Fruit fly (Drosophila melanogaster) whole organism, embryonic: Measurements from ENCODE around the gene Alms1a.
A peak's percentile ranks its signal among the peaks of the same experiment; 100 is the strongest.

ENCODE experiments used
- CG15479 ChIP-seq: fragments of 200-800 bp; sonication (Bioruptor generic); optimal IDR thresholded peaks from 3 replicates; lab custom pipeline; 2019; ENCODE audit warnings: missing biosample characterization, mild to moderate bottlenecking, missing genetic modification characterization, moderate library complexity
- CG43689 ChIP-seq: fragments of 200-800 bp; sonication (Bioruptor generic); IDR thresholded peaks from 2 replicates; pipeline ENCODE4 v1.3.6; 2022; ENCODE audit warnings: missing biosample characterization, missing genetic modification characterization
- CG9727 ChIP-seq: fragments of 200-800 bp; sonication (Bioruptor generic); optimal IDR thresholded peaks from 3 replicates; lab custom pipeline; 2017; ENCODE audit warnings: missing biosample characterization, mild to moderate bottlenecking, missing genetic modification characterization
- Gsc ChIP-seq: fragments of 200-800 bp; sonication (Bioruptor generic); IDR thresholded peaks from 2 replicates; pipeline ENCODE4 v1.3.6; 2022; ENCODE audit warnings: missing biosample characterization, missing genetic modification characterization
- Mrtf ChIP-seq: fragments of 200-800 bp; sonication (Bioruptor generic); IDR thresholded peaks from 3 replicates; pipeline ENCODE4 v1.3.6; 2022; ENCODE audit warnings: missing biosample characterization, missing genetic modification characterization
- NK7.1 ChIP-seq: fragments of 200-800 bp; sonication (Bioruptor generic); optimal IDR thresholded peaks from 3 replicates; lab custom pipeline; 2016; ENCODE audit warnings: missing biosample characterization, missing genetic modification characterization
- hth ChIP-seq: fragments of >200 bp; optimal IDR thresholded peaks from 2 replicates; lab custom pipeline; 2017; ENCODE audit warnings: inconsistent platforms
- sisA ChIP-seq: fragments of 200-800 bp; sonication (Bioruptor generic); IDR thresholded peaks from 2 replicates; pipeline ENCODE4 v1.3.6; 2022; ENCODE audit warnings: missing biosample characterization, missing genetic modification characterization
- stc ChIP-seq: fragments of 200-800 bp; sonication (Bioruptor generic); IDR thresholded peaks from 2 replicates; pipeline ENCODE4 v1.3.6; 2022; ENCODE audit warnings: missing biosample characterization, missing genetic modification characterization

DNA sequence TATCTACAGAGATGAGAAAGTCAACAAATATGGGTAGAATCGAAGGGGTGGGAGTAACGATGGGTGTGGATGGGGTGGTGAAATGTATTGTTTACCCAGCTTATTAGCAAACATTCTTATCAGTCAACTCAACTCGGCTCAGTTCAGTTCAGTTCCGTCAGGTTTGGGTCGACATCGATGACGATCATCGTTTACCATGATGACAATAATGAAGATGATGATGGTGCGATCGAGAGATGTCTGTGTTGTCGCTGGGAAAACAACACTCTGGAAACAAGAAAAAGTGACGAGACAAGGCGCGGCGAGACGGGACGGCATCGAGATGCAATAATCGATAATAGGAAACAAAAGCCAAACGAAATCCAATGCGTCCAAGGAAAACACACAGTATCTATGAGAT, 26.1 kb downstream of the Alms1a start:
- TF ChIP-seq NK7.1: no peak
- peak; percentile 41 for TF ChIP-seq CG9727 (GFP tag; lab: Kevin White, UChicago)
- peak; percentile 93 for TF ChIP-seq CG15479 (GFP tag; lab: Kevin White, UChicago)
- no peak for TF ChIP-seq CG43689 (GFP tag; lab: Robert Waterston, UW)
- TF ChIP-seq Mrtf (GFP tag; lab: Robert Waterston, UW): no peak
- no peak for TF ChIP-seq sisA (GFP tag; lab: Robert Waterston, UW)
- TF ChIP-seq Gsc (GFP tag; lab: Robert Waterston, UW): no peak
- TF ChIP-seq stc (GFP tag; lab: Robert Waterston, UW): no peak
- no peak for TF ChIP-seq hth (lab: Kevin White, UChicago)
